Worm (Caenorhabditis elegans) whole organism, L4 larva: ENCODE measurements around the gene nspc-15.
A peak's percentile ranks its signal among the peaks of the same experiment; 100 is the strongest.

ENCODE experiments used
- D1046.2 ChIP-seq: fragments of 200-800 bp; sonication (Bioruptor generic); IDR thresholded peaks from 2 replicates; pipeline ENCODE4 v1.3.6; 2022; ENCODE audit warnings: missing genetic modification characterization, missing compliant biosample characterization
- F44E2.7 ChIP-seq: fragments of 200-800 bp; sonication (Bioruptor generic); IDR thresholded peaks from 2 replicates; pipeline ENCODE4 v2.1.2; 2022; ENCODE audit warnings: missing genetic modification characterization, missing compliant biosample characterization
- R02D3.7 ChIP-seq: fragments of 150-350 bp; sonication (generic microtip); optimal IDR thresholded peaks from 3 replicates; lab custom pipeline; 2014; ENCODE audit warnings: missing biosample characterization, missing genetic modification characterization
- Y5F2A.4 ChIP-seq: fragments of 200-800 bp; sonication (Bioruptor generic); optimal IDR thresholded peaks from 2 replicates; lab custom pipeline; 2018; ENCODE audit warnings: mild to moderate bottlenecking, missing genetic modification characterization, missing compliant biosample characterization
- ZK546.5 ChIP-seq, 2 experiments: sonication (generic microtip); optimal IDR thresholded peaks; 2 replicates each; lab custom pipeline; 2017; ENCODE audit warnings: missing biosample characterization in 2 of 2, missing genetic modification characterization in 2 of 2
- aha-1 ChIP-seq: fragments of 150-350 bp; peaks from one replicate; lab custom pipeline; 2014; ENCODE audit warnings: missing biosample characterization, missing genetic modification characterization
- arid-1 ChIP-seq: fragments of 200-800 bp; sonication (Bioruptor generic); conservative IDR thresholded peaks from 2 replicates; pipeline ENCODE4 v1.3.6; 2022; ENCODE audit warnings: missing genetic modification reagents, missing genetic modification characterization, missing compliant biosample characterization
- ceh-20 ChIP-seq: fragments of 200-800 bp; sonication (Bioruptor generic); IDR thresholded peaks from 2 replicates; pipeline ENCODE4 v1.3.6; 2022; ENCODE audit warnings: missing genetic modification reagents, missing genetic modification characterization, missing compliant biosample characterization
- ceh-28 ChIP-seq: fragments of 150-350 bp; optimal IDR thresholded peaks from 2 replicates; lab custom pipeline; 2014; ENCODE audit warnings: missing biosample characterization, missing genetic modification reagents, missing genetic modification characterization
- ceh-62 ChIP-seq: sonication (generic microtip); optimal IDR thresholded peaks from 2 replicates; lab custom pipeline; 2017; ENCODE audit warnings: missing biosample characterization, missing genetic modification characterization
- daf-12 ChIP-seq: fragments of 150-350 bp; optimal IDR thresholded peaks from 2 replicates; lab custom pipeline; 2014; ENCODE audit warnings: missing biosample characterization, missing genetic modification reagents, missing genetic modification characterization
- daf-16 ChIP-seq, 3 experiments: sonication (generic microtip); optimal IDR thresholded peaks; 2 replicates each; lab custom pipeline; 2016 to 2017; ENCODE audit warnings: missing genetic modification characterization in 3 of 3, missing genetic modification reagents in 3 of 3, mild to moderate bottlenecking in 2 of 3, missing compliant biosample characterization in 2 of 3, missing biosample characterization in 1 of 3, moderate library complexity in 1 of 3
- dmd-6 ChIP-seq: fragments of 200-800 bp; sonication (Bioruptor generic); IDR thresholded peaks from 2 replicates; pipeline ENCODE4 v1.3.6; 2022; ENCODE audit warnings: missing genetic modification reagents, missing genetic modification characterization, missing compliant biosample characterization
- dpl-1 ChIP-seq: fragments of 150-350 bp; optimal IDR thresholded peaks from 2 replicates; lab custom pipeline; 2014; ENCODE audit warnings: missing biosample characterization, missing genetic modification reagents, missing genetic modification characterization
- dve-1 ChIP-seq: sonication (generic microtip); optimal IDR thresholded peaks from 2 replicates; lab custom pipeline; 2017; ENCODE audit warnings: antibody characterized with exemption, mild to moderate bottlenecking, missing genetic modification characterization, missing compliant biosample characterization; ENCODE audit not compliant: insufficient read depth
- egl-27 ChIP-seq: sonication (generic microtip); optimal IDR thresholded peaks from 3 replicates; lab custom pipeline; 2017; ENCODE audit warnings: missing biosample characterization, missing genetic modification reagents, missing genetic modification characterization
- hif-1 ChIP-seq, 2 experiments: sonication (generic microtip); optimal IDR thresholded peaks; 2 replicates each; lab custom pipeline; 2016 to 2017; ENCODE audit warnings: missing compliant biosample characterization in 2 of 2, missing genetic modification characterization in 2 of 2, missing genetic modification reagents in 2 of 2, missing genotype in 2 of 2, mild to moderate bottlenecking in 1 of 2
- hlh-11 ChIP-seq: fragments of 200-800 bp; sonication (Bioruptor generic); optimal IDR thresholded peaks from 2 replicates; lab custom pipeline; 2018; ENCODE audit warnings: mild to moderate bottlenecking, missing genetic modification characterization, missing compliant biosample characterization
- jun-1 ChIP-seq: fragments of 150-350 bp; optimal IDR thresholded peaks from 2 replicates; lab custom pipeline; 2014; ENCODE audit warnings: missing biosample characterization, missing genetic modification reagents, missing genetic modification characterization
- lim-7 ChIP-seq: fragments of 200-800 bp; sonication (Bioruptor generic); IDR thresholded peaks from 2 replicates; pipeline ENCODE4 v1.3.6; 2022; ENCODE audit warnings: missing genetic modification characterization, missing compliant biosample characterization
- lin-1 ChIP-seq: fragments of 200-800 bp; sonication (Bioruptor generic); IDR thresholded peaks from 2 replicates; pipeline ENCODE4 v1.3.6; 2022; ENCODE audit warnings: missing genetic modification reagents, missing genetic modification characterization, missing compliant biosample characterization
- lir-3 ChIP-seq: sonication (generic microtip); optimal IDR thresholded peaks from 2 replicates; lab custom pipeline; 2016; ENCODE audit warnings: mild to moderate bottlenecking, missing genetic modification characterization, missing compliant biosample characterization
- mdl-1 ChIP-seq, 2 experiments: fragments of 150-350 bp in 1 of 2; sonication (generic microtip) in 1 of 2; optimal IDR thresholded peaks; 2 replicates each; lab custom pipeline; 2014 to 2017; ENCODE audit warnings: missing biosample characterization in 2 of 2, missing genetic modification characterization in 2 of 2
- mdt-29 ChIP-seq: fragments of 200-800 bp; sonication (Bioruptor generic); IDR thresholded peaks from 2 replicates; pipeline ENCODE4 v1.3.6; 2022; ENCODE audit warnings: missing genetic modification reagents, missing genetic modification characterization, missing compliant biosample characterization
- mxl-2 ChIP-seq: fragments of 200-800 bp; sonication (Bioruptor generic); conservative IDR thresholded peaks from 2 replicates; pipeline ENCODE4 v1.3.6; 2022; ENCODE audit warnings: missing genetic modification reagents, missing genetic modification characterization, missing compliant biosample characterization
- nhr-10 ChIP-seq: fragments of 150-350 bp; optimal IDR thresholded peaks from 2 replicates; lab custom pipeline; 2014; ENCODE audit warnings: missing biosample characterization, missing genetic modification characterization
- nhr-11 ChIP-seq: fragments of 150-350 bp; optimal IDR thresholded peaks from 2 replicates; lab custom pipeline; 2014; ENCODE audit warnings: missing biosample characterization, missing genetic modification characterization
- nhr-111 ChIP-seq: fragments of 200-800 bp; sonication (Bioruptor generic); optimal IDR thresholded peaks from 2 replicates; lab custom pipeline; 2018; ENCODE audit warnings: mild to moderate bottlenecking, missing genetic modification characterization, missing compliant biosample characterization
- nhr-237 ChIP-seq: sonication (generic microtip); optimal IDR thresholded peaks from 2 replicates; lab custom pipeline; 2017; ENCODE audit warnings: missing biosample characterization, missing genetic modification characterization
- nhr-41 ChIP-seq: fragments of 200-800 bp; sonication (Bioruptor generic); IDR thresholded peaks from 2 replicates; pipeline ENCODE4 v1.3.6; 2022; ENCODE audit warnings: missing genetic modification reagents, missing genetic modification characterization, missing compliant biosample characterization
- nhr-42 ChIP-seq: fragments of 200-800 bp; sonication (Bioruptor generic); IDR thresholded peaks from 2 replicates; pipeline ENCODE4 v1.3.6; 2022; ENCODE audit warnings: missing genetic modification characterization, missing compliant biosample characterization
- nhr-48 ChIP-seq: sonication (generic microtip); optimal IDR thresholded peaks from 2 replicates; lab custom pipeline; 2016; ENCODE audit warnings: mild to moderate bottlenecking, missing genetic modification characterization, missing compliant biosample characterization
- nhr-6 ChIP-seq: fragments of 150-350 bp; optimal IDR thresholded peaks from 2 replicates; lab custom pipeline; 2014; ENCODE audit warnings: missing biosample characterization, missing genetic modification characterization
- nhr-76 ChIP-seq: fragments of 150-350 bp; optimal IDR thresholded peaks from 2 replicates; lab custom pipeline; 2014; ENCODE audit warnings: missing biosample characterization, missing genetic modification characterization
- pha-4 ChIP-seq, 2 experiments: fragments of 150-350 bp in 1 of 2; fragments of 200-800 bp in 1 of 2; sonication (Bioruptor generic) in 1 of 2; IDR thresholded peaks in 1 of 2; optimal IDR thresholded peaks in 1 of 2; 2 replicates each; pipeline versions ENCODE4 v1.3.6 to Lab custom; 2014 to 2022; ENCODE audit warnings: missing genetic modification characterization in 2 of 2, missing genetic modification reagents in 2 of 2, missing biosample characterization in 1 of 2, missing compliant biosample characterization in 1 of 2
- saeg-2 ChIP-seq: fragments of 200-800 bp; sonication (Bioruptor generic); IDR thresholded peaks from 2 replicates; pipeline ENCODE4 v1.3.6; 2022; ENCODE audit warnings: missing genetic modification reagents, missing genetic modification characterization, missing compliant biosample characterization
- tag-97 ChIP-seq: fragments of 200-800 bp; sonication (Bioruptor generic); IDR thresholded peaks from 2 replicates; pipeline ENCODE4 v1.3.6; 2022; ENCODE audit warnings: missing genetic modification characterization, missing compliant biosample characterization
- tra-1 ChIP-seq: fragments of 200-800 bp; sonication (Bioruptor generic); IDR thresholded peaks from 2 replicates; pipeline ENCODE4 v1.3.6; 2022; ENCODE audit warnings: missing genetic modification reagents, missing genetic modification characterization, missing compliant biosample characterization
- unc-39 ChIP-seq: sonication (generic microtip); optimal IDR thresholded peaks from 2 replicates; lab custom pipeline; 2017; ENCODE audit warnings: missing biosample characterization, missing genetic modification characterization
- unc-62 ChIP-seq, 3 experiments: fragments of 150-350 bp in 1 of 3; sonication (generic microtip); optimal IDR thresholded peaks in 2 of 3; peaks in 1 of 3; 1 replicate in 1 of 3; 2 replicates in 2 of 3; lab custom pipeline; 2014 to 2017; ENCODE audit warnings: missing biosample characterization in 3 of 3, missing genetic modification characterization in 3 of 3, missing genetic modification reagents in 3 of 3, missing genotype in 1 of 3
- vab-7 ChIP-seq: fragments of 200-800 bp; sonication (Bioruptor generic); IDR thresholded peaks from 2 replicates; pipeline ENCODE4 v1.3.6; 2022; ENCODE audit warnings: missing genetic modification reagents, missing genetic modification characterization, missing compliant biosample characterization
- ztf-11 ChIP-seq: fragments of 150-350 bp; optimal IDR thresholded peaks from 2 replicates; lab custom pipeline; 2014; ENCODE audit warnings: missing biosample characterization, missing genetic modification characterization
- ztf-7 ChIP-seq: fragments of 150-350 bp; optimal IDR thresholded peaks from 2 replicates; lab custom pipeline; 2014; ENCODE audit warnings: missing biosample characterization, missing genetic modification characterization

Gene nspc-15

DNA sequence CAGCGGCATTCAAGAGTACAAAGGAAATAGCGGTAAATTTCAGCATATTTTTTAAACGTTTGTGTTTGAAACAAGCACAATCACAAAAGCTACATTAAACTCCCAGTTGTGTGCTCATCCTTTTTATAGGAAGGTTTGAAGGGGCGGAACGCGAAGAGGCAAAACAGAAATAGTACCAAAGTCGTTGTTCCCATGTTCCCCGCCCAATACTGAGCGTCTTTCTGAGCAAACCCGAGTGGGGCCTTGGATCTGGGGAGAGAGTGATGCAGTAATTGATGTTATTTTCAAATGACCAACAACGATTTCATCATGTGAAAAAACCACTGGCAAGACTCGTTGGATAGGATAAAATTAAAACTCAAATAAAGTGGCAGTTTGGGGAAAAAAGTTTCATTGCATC lies 19.2 kb upstream of the nspc-15 start, which contains the start of gene zig-2:
zig-2 (minus strand) TSS at position 101 of the 400 bp plus-strand sequence.
- no peak for TF ChIP-seq nhr-237
- TF ChIP-seq ztf-7 (tag; lab: Kevin White, UChicago) = no peak
- TF ChIP-seq nhr-10 (tag; lab: Kevin White, UChicago) = no peak
- no peak for TF ChIP-seq tra-1 (GFP tag; lab: Robert Waterston, UW)
- no peak for TF ChIP-seq nhr-11 (tag; lab: Kevin White, UChicago)
- TF ChIP-seq nhr-76 (tag; lab: Kevin White, UChicago) = no peak
- no peak for TF ChIP-seq nhr-41 (GFP tag; lab: Robert Waterston, UW)

DNA sequence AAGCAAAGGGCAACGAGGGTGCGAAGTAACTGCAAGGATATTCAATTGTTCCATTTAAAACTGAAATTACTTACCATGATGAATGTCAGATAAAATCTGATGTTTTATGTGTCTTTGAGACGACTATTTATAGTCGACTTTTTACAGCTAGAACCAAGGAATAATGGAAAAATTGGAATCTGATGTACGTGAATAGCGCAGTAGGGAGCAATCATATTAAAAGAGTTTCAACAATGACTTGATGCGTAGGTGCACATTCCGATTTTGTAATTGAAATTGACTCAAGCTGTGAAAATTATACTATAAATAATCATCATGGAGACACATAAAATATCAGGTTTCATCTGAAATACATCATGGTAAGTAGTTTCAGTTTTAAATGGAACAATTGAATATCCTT lies 17.3 kb upstream of the nspc-15 start, which contains the start of the genes nspc-9 and nspc-10:
nspc-9 (minus strand) TSS at position 101 of the 400 bp plus-strand sequence.
nspc-10 (plus strand) TSS at position 331 of the 400 bp plus-strand sequence.
- TF ChIP-seq nhr-76 (tag; lab: Kevin White, UChicago) (no peak), lin-1 (GFP tag; lab: Robert Waterston, UW) (no peak), daf-16 (GFP tag; optimal IDR thresholded peaks at IDR 0.05; lab: Kevin White, UChicago) (no peak), daf-16 (tag; optimal IDR thresholded peaks at IDR 0.05; lab: Kevin White, UChicago) (no peak), D1046.2 (GFP tag; lab: Robert Waterston, UW) (no peak), ceh-62 (no peak), tag-97 (GFP tag; lab: Robert Waterston, UW) (no peak), hlh-11 (tag; lab: Kevin White, UChicago) (no peak)

DNA sequence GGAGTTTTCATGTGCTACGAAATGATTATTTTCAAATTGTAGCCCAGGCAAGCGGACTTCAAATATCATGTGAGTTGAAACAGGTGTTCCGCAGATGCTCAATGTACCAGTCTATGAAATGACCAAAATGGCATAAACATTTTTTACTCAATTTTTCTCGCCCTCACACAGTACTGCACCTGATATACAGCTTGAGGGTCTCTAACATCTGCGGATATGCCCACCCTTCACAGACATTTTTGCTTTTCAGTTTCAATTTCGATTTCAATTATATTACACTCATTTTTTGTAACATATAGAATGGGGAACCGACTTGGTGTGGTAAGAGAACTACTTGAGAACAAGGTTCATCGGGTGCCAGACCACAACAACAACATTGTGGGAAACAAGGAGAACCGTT lies 13.8 kb upstream of the nspc-15 start, which contains the start of gene F42F12.11:
F42F12.11 (plus strand) TSS at position 301 of the 400 bp plus-strand sequence.
- TF ChIP-seq mxl-2 = no peak
- TF ChIP-seq mdl-1 (tag; optimal IDR thresholded peaks at IDR 0.05; lab: Kevin White, UChicago) = no peak
- TF ChIP-seq aha-1 (tag; lab: Kevin White, UChicago) = peak; percentile 10
- TF ChIP-seq F44E2.7 (GFP tag; lab: Robert Waterston, UW) = no peak

DNA sequence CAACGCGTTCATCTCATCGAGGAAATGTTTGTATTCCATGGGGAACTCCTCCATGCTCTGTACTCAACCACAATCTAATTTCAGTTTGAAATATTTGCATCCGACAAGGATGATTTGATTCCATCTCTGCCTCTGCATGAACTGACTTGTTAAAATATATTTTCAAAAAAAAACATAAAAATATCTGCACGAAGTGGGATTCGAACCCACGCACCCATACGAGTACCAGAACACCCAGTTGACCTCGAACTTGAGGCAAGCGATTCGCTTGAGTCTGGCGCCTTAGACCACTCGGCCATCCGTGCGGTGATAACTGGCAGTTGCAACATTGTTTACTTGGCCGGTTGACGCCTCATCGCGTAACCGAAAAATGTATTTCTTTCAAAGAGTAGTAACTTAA lies 12.7 kb upstream of the nspc-15 start:
- TF ChIP-seq ZK546.5 (tag; optimal IDR thresholded peaks at IDR 0.05; lab: Kevin White, UChicago) (no peak), nhr-6 (tag; lab: Kevin White, UChicago) (peak; percentile 32), dmd-6 (peak; percentile 54), hif-1 (tag; optimal IDR thresholded peaks at IDR 0.05; lab: Kevin White, UChicago) (no peak), pha-4 (GFP tag; IDR thresholded peaks at IDR 0.05; lab: Robert Waterston, UW) (peak; percentile 69; the same call in 1 of the 2 replicates), pha-4 (tag; optimal IDR thresholded peaks at IDR 0.05; lab: Kevin White, UChicago) (no peak), nhr-48 (tag; lab: Kevin White, UChicago) (no peak), lir-3 (no peak), vab-7 (GFP tag; lab: Robert Waterston, UW) (peak; percentile 88), Y5F2A.4 (no peak), hlh-11 (tag; lab: Kevin White, UChicago) (peak; percentile 51), R02D3.7 (tag; lab: Kevin White, UChicago) (no peak), lim-7 (GFP tag; lab: Robert Waterston, UW) (peak; percentile 85), nhr-237 (no peak), unc-62 (GFP tag; optimal IDR thresholded peaks at IDR 0.05 in 1 of 2; lab: Kevin White, UChicago) (no peak), unc-62 (tag; optimal IDR thresholded peaks at IDR 0.05; lab: Kevin White, UChicago) (no peak), ceh-28 (no peak), ceh-20 (GFP tag; lab: Robert Waterston, UW) (peak; percentile 42; the same call in 1 of the 2 replicates), jun-1 (tag; lab: Kevin White, UChicago) (no peak), nhr-76 (tag; lab: Kevin White, UChicago) (no peak), ztf-7 (tag; lab: Kevin White, UChicago) (peak; percentile 28), nhr-11 (tag; lab: Kevin White, UChicago) (no peak), dpl-1 (GFP tag; lab: Kevin White, UChicago) (no peak), D1046.2 (GFP tag; lab: Robert Waterston, UW) (no peak), dve-1 (tag; lab: Kevin White, UChicago) (no peak), nhr-111 (GFP tag; lab: Kevin White, UChicago) (no peak), mdl-1 (tag; optimal IDR thresholded peaks at IDR 0.05; lab: Kevin White, UChicago) (no peak), egl-27 (tag; lab: Kevin White, UChicago) (no peak), daf-12 (tag; lab: Kevin White, UChicago) (no peak), mdt-29 (no peak), F44E2.7 (GFP tag; lab: Robert Waterston, UW) (no peak), nhr-42 (GFP tag; lab: Robert Waterston, UW) (no peak), unc-39 (tag; lab: Kevin White, UChicago) (no peak), arid-1 (GFP tag; lab: Robert Waterston, UW) (peak; percentile 52; the same call in 1 of the 2 replicates), ztf-11 (tag; lab: Kevin White, UChicago) (no peak), saeg-2 (GFP tag; lab: Robert Waterston, UW) (peak; percentile 62; the same call in 1 of the 2 replicates)
